Worm (Caenorhabditis elegans) whole organism, L3 larva: ENCODE data around the gene hyls-1.

Source experiments
- daf-12 ChIP-seq: fragments of 150-350 bp; optimal IDR thresholded peaks from 2 replicates; lab custom pipeline; 2014; ENCODE audit warnings: missing biosample characterization, missing genetic modification reagents, missing genetic modification characterization
- egl-5 ChIP-seq: fragments of 150-350 bp; optimal IDR thresholded peaks from 2 replicates; lab custom pipeline; 2017; ENCODE audit warnings: missing biosample characterization, missing genetic modification reagents, missing genetic modification characterization, inconsistent platforms
- sea-2 ChIP-seq: fragments of 150-350 bp; sonication (generic microtip); optimal IDR thresholded peaks from 4 replicates; lab custom pipeline; 2014; ENCODE audit warnings: missing biosample characterization, missing genetic modification reagents, missing genetic modification characterization

ce11 chrV:7201353-7201752 lies 35.8 kb upstream of the hyls-1 start:
- TF ChIP-seq daf-12 (tag; lab: Kevin White, UChicago) (no peak), sea-2 (GFP tag; lab: Kevin White, UChicago) (no peak), egl-5 (tag; lab: Kevin White, UChicago) (no peak)
